Worm (Caenorhabditis elegans) whole organism, L1 larva: Measurements from ENCODE around the gene C45G7.4.

Experiments used
- C04F5.9 ChIP-seq: sonication (generic microtip); optimal IDR thresholded peaks from 2 replicates; lab custom pipeline; 2016; ENCODE audit warnings: missing genetic modification characterization, missing compliant biosample characterization
- C16A3.4 ChIP-seq: fragments of 150-350 bp; optimal IDR thresholded peaks from 2 replicates; lab custom pipeline; 2014; ENCODE audit warnings: missing biosample characterization, missing genetic modification characterization
- C34B4.2 ChIP-seq: sonication (generic microtip); optimal IDR thresholded peaks from 2 replicates; lab custom pipeline; 2017; ENCODE audit warnings: mild to moderate bottlenecking, missing genetic modification characterization, missing compliant biosample characterization
- Y116A8C.19 ChIP-seq: sonication (generic microtip); optimal IDR thresholded peaks from 2 replicates; lab custom pipeline; 2016; ENCODE audit warnings: missing compliant biosample characterization, missing genetic modification characterization, borderline replicate concordance
- aly-2 ChIP-seq: fragments of 150-350 bp; optimal IDR thresholded peaks from 2 replicates; lab custom pipeline; 2014; ENCODE audit warnings: missing biosample characterization, missing genetic modification characterization
- ama-1 ChIP-seq: fragments of 150-350 bp; optimal IDR thresholded peaks from 2 replicates; lab custom pipeline; 2014
- ceh-63 ChIP-seq: fragments of 200-800 bp; sonication (Bioruptor generic); optimal IDR thresholded peaks from 2 replicates; lab custom pipeline; 2018; ENCODE audit warnings: mild to moderate bottlenecking, missing genetic modification characterization, missing compliant biosample characterization
- ceh-82 ChIP-seq, 3 experiments: fragments of 150-350 bp in 1 of 3; sonication (generic microtip) in 2 of 3; optimal IDR thresholded peaks; 2 replicates each; lab custom pipeline; 2014 to 2017; ENCODE audit warnings: missing biosample characterization in 3 of 3, missing genetic modification characterization in 3 of 3
- ceh-90 ChIP-seq: sonication (generic microtip); optimal IDR thresholded peaks from 2 replicates; lab custom pipeline; 2016; ENCODE audit warnings: missing genetic modification characterization, missing compliant biosample characterization
- ces-1 ChIP-seq: fragments of 150-350 bp; optimal IDR thresholded peaks from 2 replicates; lab custom pipeline; 2014; ENCODE audit warnings: missing biosample characterization, missing genetic modification reagents, missing genetic modification characterization
- efl-1 ChIP-seq, 4 experiments: fragments of 150-350 bp; optimal IDR thresholded peaks in 3 of 4; peaks in 1 of 4; 1 replicate in 1 of 4; 2 replicates in 3 of 4; lab custom pipeline; 2014; ENCODE audit warnings: missing biosample characterization in 2 of 4, missing genetic modification characterization in 2 of 4, missing genetic modification reagents in 2 of 4
- efl-3 ChIP-seq: fragments of 200-800 bp; sonication (Bioruptor generic); optimal IDR thresholded peaks from 2 replicates; lab custom pipeline; 2018; ENCODE audit warnings: mild to moderate bottlenecking, missing genetic modification characterization, missing compliant biosample characterization
- egl-13 ChIP-seq: sonication (generic microtip); optimal IDR thresholded peaks from 2 replicates; lab custom pipeline; 2016; ENCODE audit warnings: missing genotype, missing genetic modification reagents, missing genetic modification characterization, missing compliant biosample characterization
- elt-3 ChIP-seq, 6 experiments: fragments of 150-350 bp in 1 of 6; sonication (generic microtip); optimal IDR thresholded peaks; 2 replicates each; lab custom pipeline; 2017 to 2018; ENCODE audit warnings: missing biosample characterization in 6 of 6, missing genetic modification characterization in 6 of 6, inconsistent platforms in 1 of 6
- ets-5 ChIP-seq: fragments of 200-800 bp; sonication (Bioruptor generic); IDR thresholded peaks from 2 replicates; pipeline ENCODE4 v1.3.6; 2022; ENCODE audit warnings: missing genetic modification characterization, missing compliant biosample characterization
- fos-1 ChIP-seq: fragments of 150-350 bp; optimal IDR thresholded peaks from 2 replicates; lab custom pipeline; 2014; ENCODE audit warnings: missing biosample characterization, missing genetic modification characterization
- jun-1 ChIP-seq: fragments of 150-350 bp; optimal IDR thresholded peaks from 2 replicates; lab custom pipeline; 2014; ENCODE audit warnings: missing biosample characterization, missing genetic modification reagents, missing genetic modification characterization
- lin-13 ChIP-seq: fragments of 150-350 bp; optimal IDR thresholded peaks from 2 replicates; lab custom pipeline; 2014; ENCODE audit warnings: missing biosample characterization, missing genetic modification reagents, missing genetic modification characterization
- lin-14 ChIP-seq: fragments of 200-800 bp; sonication (Bioruptor generic); optimal IDR thresholded peaks from 2 replicates; lab custom pipeline; 2018; ENCODE audit warnings: mild to moderate bottlenecking, missing genetic modification characterization, moderate library complexity, missing compliant biosample characterization
- lin-15B ChIP-seq: fragments of 150-350 bp; sonication (generic microtip); optimal IDR thresholded peaks from 3 replicates; lab custom pipeline; 2014; ENCODE audit warnings: missing biosample characterization, missing genetic modification characterization
- lin-35 ChIP-seq, 2 experiments: fragments of 150-350 bp; optimal IDR thresholded peaks; 2 replicates each; lab custom pipeline; 2014; ENCODE audit warnings: missing biosample characterization in 2 of 2, missing genetic modification characterization in 2 of 2, missing genetic modification reagents in 2 of 2
- lir-3 ChIP-seq: sonication (generic microtip); optimal IDR thresholded peaks from 2 replicates; lab custom pipeline; 2016; ENCODE audit warnings: mild to moderate bottlenecking, missing genetic modification characterization, moderate library complexity, missing compliant biosample characterization; ENCODE audit not compliant: poor library complexity
- mab-9 ChIP-seq: fragments of 200-800 bp; sonication (Bioruptor generic); IDR thresholded peaks from 2 replicates; pipeline ENCODE4 v1.3.6; 2022; ENCODE audit warnings: missing genetic modification reagents, missing genetic modification characterization, missing compliant biosample characterization
- mep-1 ChIP-seq: fragments of 150-350 bp; optimal IDR thresholded peaks from 2 replicates; lab custom pipeline; 2014; ENCODE audit warnings: missing biosample characterization, missing genetic modification characterization
- nhr-11 ChIP-seq: fragments of 150-350 bp; optimal IDR thresholded peaks from 2 replicates; lab custom pipeline; 2014; ENCODE audit warnings: missing biosample characterization, missing genetic modification characterization
- nhr-12 ChIP-seq: sonication (generic microtip); optimal IDR thresholded peaks from 2 replicates; lab custom pipeline; 2017; ENCODE audit warnings: missing biosample characterization, missing genetic modification characterization
- nhr-19 ChIP-seq: fragments of 200-800 bp; sonication (Bioruptor generic); conservative IDR thresholded peaks from 2 replicates; pipeline ENCODE4 v1.3.6; 2022; ENCODE audit warnings: missing genetic modification characterization, missing compliant biosample characterization
- nhr-237 ChIP-seq: fragments of 150-350 bp; optimal IDR thresholded peaks from 2 replicates; lab custom pipeline; 2014; ENCODE audit warnings: missing biosample characterization, missing genetic modification characterization
- nhr-28 ChIP-seq: fragments of 150-350 bp; optimal IDR thresholded peaks from 2 replicates; lab custom pipeline; 2014; ENCODE audit warnings: missing biosample characterization, missing genetic modification characterization
- nhr-47 ChIP-seq: sonication (generic microtip); optimal IDR thresholded peaks from 2 replicates; lab custom pipeline; 2016; ENCODE audit warnings: mild to moderate bottlenecking, missing genetic modification characterization, moderate library complexity, missing compliant biosample characterization
- nhr-77 ChIP-seq: fragments of 150-350 bp; optimal IDR thresholded peaks from 2 replicates; lab custom pipeline; 2014; ENCODE audit warnings: missing biosample characterization, missing genetic modification characterization
- nhr-84 ChIP-seq: sonication (generic microtip); optimal IDR thresholded peaks from 2 replicates; lab custom pipeline; 2017; ENCODE audit warnings: missing biosample characterization, missing genetic modification characterization
- nhr-85 ChIP-seq: sonication (generic microtip); peaks from one replicate; lab custom pipeline; 2016; ENCODE audit warnings: missing genetic modification characterization, inconsistent platforms, missing compliant biosample characterization
- nhr-90 ChIP-seq: sonication (generic microtip); optimal IDR thresholded peaks from 2 replicates; lab custom pipeline; 2016; ENCODE audit warnings: mild to moderate bottlenecking, missing genetic modification characterization, missing compliant biosample characterization; ENCODE audit not compliant: poor library complexity
- pag-3 ChIP-seq: sonication (generic microtip); optimal IDR thresholded peaks from 2 replicates; lab custom pipeline; 2017; ENCODE audit warnings: missing genetic modification characterization, mild to moderate bottlenecking, missing compliant biosample characterization, antibody characterized with exemption, borderline replicate concordance; ENCODE audit not compliant: insufficient read depth
- rnt-1 ChIP-seq: sonication (generic microtip); optimal IDR thresholded peaks from 2 replicates; lab custom pipeline; 2016; ENCODE audit warnings: mild to moderate bottlenecking, missing genetic modification characterization, moderate library complexity, missing compliant biosample characterization
- snu-23 ChIP-seq: sonication (generic microtip); optimal IDR thresholded peaks from 2 replicates; lab custom pipeline; 2016; ENCODE audit warnings: missing genetic modification characterization, missing compliant biosample characterization
- sox-4 ChIP-seq: sonication (generic microtip); optimal IDR thresholded peaks from 2 replicates; lab custom pipeline; 2016; ENCODE audit warnings: missing genetic modification characterization, missing compliant biosample characterization
- tlp-1 ChIP-seq: fragments of 150-350 bp; optimal IDR thresholded peaks from 2 replicates; lab custom pipeline; 2014; ENCODE audit warnings: missing biosample characterization, missing genetic modification characterization
- unc-98 ChIP-seq: fragments of 200-800 bp; sonication (Bioruptor generic); IDR thresholded peaks from 2 replicates; pipeline ENCODE4 v1.3.6; 2022; ENCODE audit warnings: missing genetic modification characterization, missing compliant biosample characterization
- vab-15 ChIP-seq: sonication (generic microtip); optimal IDR thresholded peaks from 2 replicates; lab custom pipeline; 2017; ENCODE audit warnings: missing genotype, mild to moderate bottlenecking, missing genetic modification characterization, missing compliant biosample characterization
- ztf-11 ChIP-seq, 2 experiments: sonication (generic microtip); optimal IDR thresholded peaks; 2 replicates each; lab custom pipeline; 2016 to 2017; ENCODE audit warnings: missing genetic modification characterization in 2 of 2, missing biosample characterization in 1 of 2, missing compliant biosample characterization in 1 of 2
- ztf-4 ChIP-seq: fragments of 150-350 bp; optimal IDR thresholded peaks from 2 replicates; lab custom pipeline; 2014; ENCODE audit warnings: missing biosample characterization, missing genetic modification characterization

Gene C45G7.4

ce11 chrIV:2388949-2389495 lies 43.8 kb upstream of the C45G7.4 start, which contains the start of gene trap-3 (continued):
- peak; percentile 98 for TF ChIP-seq rnt-1 (tag; lab: Kevin White, UChicago)
- peak; percentile 98 for TF ChIP-seq nhr-85 (tag; lab: Kevin White, UChicago)
- peak; percentile 94 for TF ChIP-seq nhr-77 (tag; lab: Kevin White, UChicago)
- TF ChIP-seq nhr-47 (tag; lab: Kevin White, UChicago), result peak; percentile 98
- peak; percentile 79 for TF ChIP-seq sox-4 (tag; lab: Kevin White, UChicago)
- peak; percentile 89 for TF ChIP-seq mab-9 (GFP tag; lab: Robert Waterston, UW)
- peak; percentile 53 for TF ChIP-seq ceh-90
- peak; percentile 89 to 93 for TF ChIP-seq efl-1 (optimal IDR thresholded peaks at IDR 0.05; lab: Kevin White, UChicago)
- peak; percentile 85 to 99 for TF ChIP-seq efl-1 (GFP tag; optimal IDR thresholded peaks at IDR 0.05 in 1 of 2; lab: Kevin White, UChicago)
- TF ChIP-seq lir-3 (tag; lab: Kevin White, UChicago), result no peak
- TF ChIP-seq ztf-11 (tag; optimal IDR thresholded peaks at IDR 0.05; lab: Kevin White, UChicago), result peak in 1 of 2 experiments; percentile 88
- no peak for TF ChIP-seq tlp-1 (tag; lab: Kevin White, UChicago)
- TF ChIP-seq C34B4.2 (tag; lab: Kevin White, UChicago), result peak; percentile 69
- TF ChIP-seq nhr-12, result no peak
- TF ChIP-seq lin-13, result peak; percentile 96
- no peak for TF ChIP-seq efl-3 (GFP tag; lab: Kevin White, UChicago)
- peak; percentile 61 for TF ChIP-seq pag-3 (tag; lab: Kevin White, UChicago)
- no peak for TF ChIP-seq ceh-63 (GFP tag; lab: Kevin White, UChicago)
- peak; percentile 75 for TF ChIP-seq nhr-11 (tag; lab: Kevin White, UChicago)
- peak; percentile 94 to 98 (median 94) for TF ChIP-seq ceh-82 (tag; optimal IDR thresholded peaks at IDR 0.05; lab: Kevin White, UChicago)
- peak; percentile 89 to 93 for TF ChIP-seq lin-35 (GFP tag; optimal IDR thresholded peaks at IDR 0.05; lab: Kevin White, UChicago)
- peak; percentile 60 for TF ChIP-seq vab-15 (tag; lab: Kevin White, UChicago)
- peak; percentile 91 for TF ChIP-seq egl-13
- peak; percentile 97 for TF ChIP-seq jun-1 (tag; lab: Kevin White, UChicago)
- peak; percentile 98 for TF ChIP-seq nhr-90
- no peak for TF ChIP-seq aly-2 (tag; lab: Kevin White, UChicago)
- peak; percentile 96 for TF ChIP-seq nhr-19 (GFP tag; lab: Robert Waterston, UW)
- TF ChIP-seq elt-3 (tag; optimal IDR thresholded peaks at IDR 0.05; lab: Kevin White, UChicago), result peak in 4 of 6 experiments; percentile 34 to 92 (median 78)
- TF ChIP-seq fos-1 (tag; lab: Kevin White, UChicago), result peak; percentile 93
- TF ChIP-seq ets-5 (GFP tag; lab: Robert Waterston, UW), result no peak
- TF ChIP-seq nhr-84 (tag; lab: Kevin White, UChicago), result no peak
- peak; percentile 65 for TF ChIP-seq ama-1 (lab: Kevin White, UChicago)
- no peak for TF ChIP-seq Y116A8C.19 (tag; lab: Kevin White, UChicago)
- TF ChIP-seq unc-98 (GFP tag; lab: Robert Waterston, UW), result peak; percentile 84
- peak; percentile 92 for TF ChIP-seq C16A3.4 (tag; lab: Kevin White, UChicago)
- TF ChIP-seq lin-15B (tag; lab: Kevin White, UChicago), result peak; percentile 88
- peak; percentile 98 for TF ChIP-seq snu-23 (GFP tag; lab: Kevin White, UChicago)
- peak; percentile 92 for TF ChIP-seq C04F5.9 (tag; lab: Kevin White, UChicago)
- TF ChIP-seq nhr-237 (tag; lab: Kevin White, UChicago), result peak; percentile 46
- no peak for TF ChIP-seq ces-1
- TF ChIP-seq nhr-28 (tag; lab: Kevin White, UChicago), result peak; percentile 21
- peak; percentile 97 for TF ChIP-seq lin-14
- TF ChIP-seq ztf-4 (tag; lab: Kevin White, UChicago), result peak; percentile 93
- TF ChIP-seq mep-1, result peak; percentile 94
- TF ChIP-seq, all 84 proteins: peak for 65
